Fruit fly (Drosophila melanogaster) whole organism, embryonic: ENCODE measurements around the gene CG34176.

Source experiments
- Awh ChIP-seq: fragments of 200-800 bp; sonication (Bioruptor generic); IDR thresholded peaks from 2 replicates; pipeline ENCODE4, ENCODE4 v1.3.6; 2022; ENCODE audit warnings: missing biosample characterization, missing genetic modification characterization
- B-H1 ChIP-seq: fragments of 200-800 bp; sonication (Bioruptor generic); IDR thresholded peaks from 3 replicates; pipeline ENCODE4 v1.3.6; 2022; ENCODE audit warnings: missing biosample characterization, missing genetic modification characterization
- Blimp-1 ChIP-seq: fragments of 200-800 bp; sonication (Bioruptor generic); optimal IDR thresholded peaks from 3 replicates; lab custom pipeline; 2018; ENCODE audit warnings: missing biosample characterization, missing genetic modification characterization, mild to moderate bottlenecking, moderate library complexity, missing genetic modification reagents
- CG10147 ChIP-seq: fragments of 200-800 bp; sonication (Bioruptor generic); optimal IDR thresholded peaks from 2 replicates; lab custom pipeline; 2019; ENCODE audit warnings: missing biosample characterization, mild to moderate bottlenecking, missing genetic modification characterization, moderate library complexity
- CG10565 ChIP-seq: fragments of 200-800 bp; sonication (Bioruptor generic); optimal IDR thresholded peaks from 3 replicates; lab custom pipeline; 2016; ENCODE audit warnings: missing biosample characterization, mild to moderate bottlenecking, missing genetic modification characterization
- CG10979 ChIP-seq: fragments of 200-800 bp; sonication (Bioruptor generic); optimal IDR thresholded peaks from 2 replicates; lab custom pipeline; 2018; ENCODE audit warnings: missing biosample characterization, mild to moderate bottlenecking, missing genetic modification characterization, moderate library complexity
- CG11093 ChIP-seq: fragments of 200-800 bp; sonication (Bioruptor generic); IDR thresholded peaks from 3 replicates; pipeline ENCODE4 v1.3.6; 2022; ENCODE audit warnings: missing biosample characterization, missing genetic modification characterization
- CG11247 ChIP-seq: fragments of 200-800 bp; sonication (Bioruptor generic); IDR thresholded peaks from 2 replicates; pipeline ENCODE4 v1.3.6; 2022; ENCODE audit warnings: missing biosample characterization, missing genetic modification characterization
- CG11504 ChIP-seq: fragments of 200-800 bp; sonication (Bioruptor generic); optimal IDR thresholded peaks from 3 replicates; lab custom pipeline; 2019; ENCODE audit warnings: missing biosample characterization, mild to moderate bottlenecking, missing genetic modification characterization, moderate library complexity
- CG12236 ChIP-seq: fragments of 200-800 bp; sonication (Bioruptor generic); optimal IDR thresholded peaks from 2 replicates; lab custom pipeline; 2016; ENCODE audit warnings: missing biosample characterization, missing genetic modification characterization
- CG12299 ChIP-seq: fragments of 200-800 bp; sonication (Bioruptor generic); optimal IDR thresholded peaks from 2 replicates; lab custom pipeline; 2018; ENCODE audit warnings: missing biosample characterization, mild to moderate bottlenecking, missing genetic modification characterization
- CG14710 ChIP-seq: fragments of 200-800 bp; sonication (Bioruptor generic); optimal IDR thresholded peaks from 3 replicates; lab custom pipeline; 2019; ENCODE audit warnings: missing biosample characterization, mild to moderate bottlenecking, missing genetic modification characterization, moderate library complexity
- CG1529 ChIP-seq: fragments of 200-800 bp; sonication (Bioruptor generic); optimal IDR thresholded peaks from 3 replicates; lab custom pipeline; 2018; ENCODE audit warnings: missing biosample characterization, missing genetic modification characterization
- CG15601 ChIP-seq: fragments of 200-800 bp; sonication (Bioruptor generic); optimal IDR thresholded peaks from 3 replicates; lab custom pipeline; 2019; ENCODE audit warnings: missing biosample characterization, mild to moderate bottlenecking, missing genetic modification characterization, moderate library complexity
- CG17328 ChIP-seq: fragments of 200-800 bp; sonication (Bioruptor generic); IDR thresholded peaks from 2 replicates; pipeline ENCODE4 v1.3.6; 2022; ENCODE audit warnings: missing biosample characterization, missing genetic modification characterization
- CG17361 ChIP-seq: fragments of 200-800 bp; sonication (Bioruptor generic); IDR thresholded peaks from 3 replicates; pipeline ENCODE4 v1.3.6; 2022; ENCODE audit warnings: missing biosample characterization, missing genetic modification characterization
- CG18262 ChIP-seq: fragments of 200-800 bp; optimal IDR thresholded peaks from 3 replicates; lab custom pipeline; 2019; ENCODE audit warnings: missing biosample characterization, mild to moderate bottlenecking, missing genetic modification characterization, moderate library complexity
- CG1832 ChIP-seq: fragments of 200-800 bp; sonication (Bioruptor generic); optimal IDR thresholded peaks from 2 replicates; lab custom pipeline; 2017; ENCODE audit warnings: missing biosample characterization, mild to moderate bottlenecking, missing genetic modification characterization, inconsistent platforms
- CG2116 ChIP-seq: fragments of 200-800 bp; sonication (Bioruptor generic); optimal IDR thresholded peaks from 3 replicates; lab custom pipeline; 2018; ENCODE audit warnings: missing biosample characterization, mild to moderate bottlenecking, missing genetic modification characterization
- CG2120 ChIP-seq: fragments of 200-800 bp; sonication (Bioruptor generic); optimal IDR thresholded peaks from 3 replicates; lab custom pipeline; 2016; ENCODE audit warnings: missing biosample characterization, missing genetic modification characterization
- CG2712 ChIP-seq: fragments of 200-800 bp; optimal IDR thresholded peaks from 3 replicates; lab custom pipeline; 2019; ENCODE audit warnings: missing biosample characterization, mild to moderate bottlenecking, missing genetic modification characterization, moderate library complexity
- CG30403 ChIP-seq: fragments of 200-800 bp; sonication (Bioruptor generic); optimal IDR thresholded peaks from 3 replicates; lab custom pipeline; 2016; ENCODE audit warnings: missing biosample characterization, missing genetic modification characterization
- CG4820 ChIP-seq: fragments of 200-800 bp; sonication (Bioruptor generic); optimal IDR thresholded peaks from 3 replicates; lab custom pipeline; 2016; ENCODE audit warnings: missing biosample characterization, missing genetic modification characterization
- CG6254 ChIP-seq: fragments of 200-800 bp; sonication (Bioruptor generic); optimal IDR thresholded peaks from 3 replicates; lab custom pipeline; 2017; ENCODE audit warnings: mild to moderate bottlenecking, missing biosample characterization, missing genetic modification reagents, missing genetic modification characterization
- CG7372 ChIP-seq: fragments of 200-800 bp; sonication (Bioruptor generic); IDR thresholded peaks from 2 replicates; pipeline ENCODE4 v1.3.6; 2022; ENCODE audit warnings: missing biosample characterization, missing genetic modification characterization
- CG7839 ChIP-seq: fragments of 200-800 bp; sonication (Bioruptor generic); optimal IDR thresholded peaks from 3 replicates; lab custom pipeline; 2018; ENCODE audit warnings: missing biosample characterization, mild to moderate bottlenecking, missing genetic modification characterization, moderate library complexity
- D ChIP-seq, 2 experiments: fragments of 200-800 bp in 1 of 2; fragments of >200 bp in 1 of 2; sonication (Bioruptor generic) in 1 of 2; optimal IDR thresholded peaks; 2 replicates in 1 of 2; 3 replicates in 1 of 2; lab custom pipeline; 2017; ENCODE audit warnings: mild to moderate bottlenecking in 1 of 2, missing biosample characterization in 1 of 2, missing genetic modification characterization in 1 of 2, missing genetic modification reagents in 1 of 2
- Deaf1 ChIP-seq: fragments of 200-800 bp; optimal IDR thresholded peaks from 3 replicates; lab custom pipeline; 2019; ENCODE audit warnings: missing biosample characterization, mild to moderate bottlenecking, missing genetic modification characterization, moderate library complexity
- Eip74EF ChIP-seq, 2 experiments: fragments of 200-800 bp in 1 of 2; fragments of >200 bp in 1 of 2; sonication (Bioruptor generic) in 1 of 2; optimal IDR thresholded peaks; 2 replicates each; lab custom pipeline; 2017 to 2019; ENCODE audit warnings: missing biosample characterization in 2 of 2, missing genetic modification characterization in 2 of 2, mild to moderate bottlenecking in 1 of 2, moderate library complexity in 1 of 2
- HLH3B ChIP-seq: fragments of 200-800 bp; sonication (Bioruptor generic); IDR thresholded peaks from 2 replicates; pipeline ENCODE4 v1.3.6; 2022; ENCODE audit warnings: missing biosample characterization, missing genetic modification characterization
- HmgZ ChIP-seq: fragments of 200-800 bp; sonication (Bioruptor generic); optimal IDR thresholded peaks from 2 replicates; lab custom pipeline; 2018; ENCODE audit warnings: missing biosample characterization, mild to moderate bottlenecking, missing genetic modification characterization
- Hsf ChIP-seq: fragments of 200-800 bp; sonication (Bioruptor generic); optimal IDR thresholded peaks from 3 replicates; lab custom pipeline; 2016; ENCODE audit warnings: missing biosample characterization, missing genetic modification characterization
- NC2β ChIP-seq: fragments of 200-800 bp; sonication (Bioruptor generic); optimal IDR thresholded peaks from 2 replicates; lab custom pipeline; 2016; ENCODE audit warnings: missing biosample characterization, missing genetic modification characterization
- NK7.1 ChIP-seq: fragments of 200-800 bp; sonication (Bioruptor generic); optimal IDR thresholded peaks from 3 replicates; lab custom pipeline; 2016; ENCODE audit warnings: missing biosample characterization, missing genetic modification characterization
- Rx ChIP-seq: fragments of 200-800 bp; sonication (Bioruptor generic); IDR thresholded peaks from 2 replicates; pipeline ENCODE4 v1.3.6; 2022; ENCODE audit warnings: missing biosample characterization, missing genetic modification characterization
- Sox102F ChIP-seq: fragments of 200-800 bp; sonication (Bioruptor generic); optimal IDR thresholded peaks from 2 replicates; lab custom pipeline; 2018; ENCODE audit warnings: missing biosample characterization, mild to moderate bottlenecking, missing genetic modification characterization, moderate library complexity
- cato ChIP-seq: fragments of 200-800 bp; sonication (Bioruptor generic); optimal IDR thresholded peaks from 2 replicates; lab custom pipeline; 2016; ENCODE audit warnings: missing biosample characterization, missing genetic modification characterization, borderline replicate concordance
- da ChIP-seq: fragments of 200-800 bp; sonication (Bioruptor generic); optimal IDR thresholded peaks from 2 replicates; lab custom pipeline; 2016; ENCODE audit warnings: missing biosample characterization, missing genetic modification characterization
- dmrt99B ChIP-seq: fragments of 200-800 bp; sonication (Bioruptor generic); optimal IDR thresholded peaks from 2 replicates; lab custom pipeline; 2018; ENCODE audit warnings: missing biosample characterization, mild to moderate bottlenecking, missing genetic modification characterization, moderate library complexity
- emc ChIP-seq: fragments of 200-800 bp; sonication (Bioruptor generic); optimal IDR thresholded peaks from 2 replicates; lab custom pipeline; 2016; ENCODE audit warnings: missing biosample characterization, missing genetic modification characterization
- inv ChIP-seq: fragments of 200-800 bp; sonication (Bioruptor generic); IDR thresholded peaks from 2 replicates; pipeline ENCODE4 v1.3.6; 2022; ENCODE audit warnings: missing biosample characterization, missing genetic modification characterization; ENCODE audit not compliant: partially characterized antibody
- onecut ChIP-seq: fragments of 200-800 bp; sonication (Bioruptor generic); IDR thresholded peaks from 2 replicates; pipeline ENCODE4 v1.3.6; 2022; ENCODE audit warnings: missing biosample characterization, missing genetic modification characterization
- pho ChIP-seq: fragments of 200-800 bp; sonication (Bioruptor generic); optimal IDR thresholded peaks from 2 replicates; lab custom pipeline; 2016; ENCODE audit warnings: missing biosample characterization, missing genetic modification characterization
- phol ChIP-seq: fragments of 200-800 bp; sonication (Bioruptor generic); optimal IDR thresholded peaks from 3 replicates; lab custom pipeline; 2018; ENCODE audit warnings: missing biosample characterization, mild to moderate bottlenecking, missing genetic modification characterization, moderate library complexity
- pum ChIP-seq: fragments of 200-800 bp; sonication (Bioruptor generic); optimal IDR thresholded peaks from 2 replicates; lab custom pipeline; 2016; ENCODE audit warnings: missing biosample characterization, missing genetic modification characterization
- salm ChIP-seq: fragments of 200-800 bp; sonication (Bioruptor generic); optimal IDR thresholded peaks from 2 replicates; lab custom pipeline; 2018; ENCODE audit warnings: missing biosample characterization, mild to moderate bottlenecking, missing genetic modification characterization
- sens ChIP-seq: fragments of 200-800 bp; sonication (Bioruptor generic); peaks from one replicate; lab custom pipeline; 2016; ENCODE audit warnings: missing biosample characterization, missing genetic modification characterization
- unpg ChIP-seq: fragments of 200-800 bp; sonication (Bioruptor generic); optimal IDR thresholded peaks from 3 replicates; lab custom pipeline; 2018; ENCODE audit warnings: missing biosample characterization, mild to moderate bottlenecking, missing genetic modification characterization, moderate library complexity
- zf30C ChIP-seq: fragments of 200-800 bp; sonication (Bioruptor generic); optimal IDR thresholded peaks from 3 replicates; lab custom pipeline; 2018; ENCODE audit warnings: missing biosample characterization, mild to moderate bottlenecking, missing genetic modification characterization
- zfh1 ChIP-seq: fragments of 200-800 bp; sonication (Bioruptor generic); IDR thresholded peaks from 3 replicates; pipeline ENCODE4 v1.3.6; 2022; ENCODE audit warnings: missing biosample characterization, missing genetic modification characterization

CG34176 gene

dm6 chr2L:4043052-4043451, 39.2 kb downstream of the CG34176 start (continued):
- TF ChIP-seq CG10147 (GFP tag; lab: Kevin White, UChicago), result no peak
- no peak for TF ChIP-seq CG2120 (GFP tag; lab: Kevin White, UChicago)
- no peak for TF ChIP-seq CG1529 (GFP tag; lab: Kevin White, UChicago)
- peak; percentile 3 for TF ChIP-seq CG15601 (tag; lab: Kevin White, UChicago)
- TF ChIP-seq sens (GFP tag; lab: Kevin White, UChicago), result peak; percentile 62
- TF ChIP-seq CG1832 (GFP tag; lab: Kevin White, UChicago), result no peak
- no peak for TF ChIP-seq CG11247 (GFP tag; lab: Robert Waterston, UW)
- peak; percentile 1 for TF ChIP-seq Hsf (GFP tag; lab: Kevin White, UChicago)
- peak; percentile 13 for TF ChIP-seq CG18262
- no peak for TF ChIP-seq NC2β (GFP tag; lab: Kevin White, UChicago)
- TF ChIP-seq CG17328, result no peak
- TF ChIP-seq CG30403, result peak; percentile 14
- TF ChIP-seq CG7372 (GFP tag; lab: Robert Waterston, UW), result no peak
- TF ChIP-seq NK7.1, result no peak
- TF ChIP-seq cato (GFP tag; lab: Kevin White, UChicago), result no peak
- TF ChIP-seq D (optimal IDR thresholded peaks at IDR 0.05; lab: Kevin White, UChicago), result no peak
- no peak for TF ChIP-seq D (GFP tag; optimal IDR thresholded peaks at IDR 0.05; lab: Kevin White, UChicago)
- no peak for TF ChIP-seq zfh1 (GFP tag; lab: Robert Waterston, UW)
- TF ChIP-seq CG6254, result no peak
- TF ChIP-seq CG10979, result peak; percentile 34
- no peak for TF ChIP-seq inv (GFP tag; lab: Robert Waterston, UW)
- TF ChIP-seq HLH3B (GFP tag; lab: Robert Waterston, UW), result no peak
- peak; percentile 14 for TF ChIP-seq unpg (GFP tag; lab: Kevin White, UChicago)
- no peak for TF ChIP-seq CG11093 (GFP tag; lab: Robert Waterston, UW)
- TF ChIP-seq emc (GFP tag; lab: Kevin White, UChicago), result no peak
- no peak for TF ChIP-seq pho (GFP tag; lab: Kevin White, UChicago)
- TF ChIP-seq Awh (GFP tag; lab: Robert Waterston, UW), result 0 out of 2 replicates have a peak, but pooled peaks have one; percentile 18
- no peak for TF ChIP-seq Rx
- TF ChIP-seq Eip74EF (GFP tag; optimal IDR thresholded peaks at IDR 0.05; lab: Kevin White, UChicago), result no peak
- no peak for TF ChIP-seq CG4820 (GFP tag; lab: Kevin White, UChicago)
- no peak for TF ChIP-seq CG12299 (tag; lab: Kevin White, UChicago)
- TF ChIP-seq onecut, result 0 out of 2 replicates have a peak, but pooled peaks have one; percentile 7
- TF ChIP-seq Blimp-1 (GFP tag; lab: Kevin White, UChicago), result peak; percentile 32
- peak; percentile 42 for TF ChIP-seq zf30C
- no peak for TF ChIP-seq salm (tag; lab: Kevin White, UChicago)
- TF ChIP-seq CG10565, result no peak
- no peak for TF ChIP-seq CG2116
- TF ChIP-seq B-H1 (GFP tag; lab: Robert Waterston, UW), result no peak
- peak; percentile 38 for TF ChIP-seq phol (tag; lab: Kevin White, UChicago)
- peak; percentile 24 for TF ChIP-seq CG2712 (tag; lab: Kevin White, UChicago)
- no peak for TF ChIP-seq da (GFP tag; lab: Kevin White, UChicago)
- no peak for TF ChIP-seq pum (GFP tag; lab: Kevin White, UChicago)
- peak; percentile 11 for TF ChIP-seq Sox102F (GFP tag; lab: Kevin White, UChicago)
- no peak for TF ChIP-seq HmgZ (tag; lab: Kevin White, UChicago)
- no peak for TF ChIP-seq CG12236 (GFP tag; lab: Kevin White, UChicago)
- no peak for TF ChIP-seq Deaf1 (tag; lab: Kevin White, UChicago)
- TF ChIP-seq CG7839 (tag; lab: Kevin White, UChicago), result peak; percentile 5
- 0 out of 3 replicates have a peak, but pooled peaks have one; percentile 27 for TF ChIP-seq CG17361
- TF ChIP-seq CG14710 (tag; lab: Kevin White, UChicago), result peak; percentile 15
- peak; percentile 22 for TF ChIP-seq CG11504 (tag; lab: Kevin White, UChicago)
- TF ChIP-seq dmrt99B (tag; lab: Kevin White, UChicago), result peak; percentile 30
